Worm (Caenorhabditis elegans): ENCODE results near the gene frh-1.

DNA sequence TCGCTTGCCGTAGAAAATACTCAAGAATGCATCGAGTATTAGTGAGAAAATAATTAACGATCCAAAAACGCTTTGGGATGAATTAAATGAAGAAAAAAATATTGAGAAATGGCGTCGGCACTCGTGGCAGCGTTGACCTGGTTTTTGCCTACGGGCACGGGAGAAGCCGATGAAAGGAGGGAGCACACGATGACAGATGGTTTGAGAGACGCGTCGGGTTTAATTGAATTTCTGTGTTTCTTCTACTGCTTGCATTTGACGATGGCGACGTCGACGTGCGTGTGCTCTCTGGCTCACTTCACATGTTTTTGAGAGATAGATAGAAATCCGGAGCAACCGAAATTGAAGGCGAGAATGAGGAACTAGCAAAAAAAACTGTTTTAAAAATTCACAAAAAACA lies 33.4 kb downstream of the frh-1 start:
- no peak for TF ChIP-seq elt-1 (tag; optimal IDR thresholded peaks at IDR 0.05; ENCODE audit: borderline replicate concordance, insufficient read depth)
- no peak for TF ChIP-seq nhr-12 (tag; optimal IDR thresholded peaks at IDR 0.05)

Data from whole organism, mixed stage, embryonic.